Fruit fly (Drosophila melanogaster): ENCODE measurements around the gene loco.

The loco gene

DNA sequence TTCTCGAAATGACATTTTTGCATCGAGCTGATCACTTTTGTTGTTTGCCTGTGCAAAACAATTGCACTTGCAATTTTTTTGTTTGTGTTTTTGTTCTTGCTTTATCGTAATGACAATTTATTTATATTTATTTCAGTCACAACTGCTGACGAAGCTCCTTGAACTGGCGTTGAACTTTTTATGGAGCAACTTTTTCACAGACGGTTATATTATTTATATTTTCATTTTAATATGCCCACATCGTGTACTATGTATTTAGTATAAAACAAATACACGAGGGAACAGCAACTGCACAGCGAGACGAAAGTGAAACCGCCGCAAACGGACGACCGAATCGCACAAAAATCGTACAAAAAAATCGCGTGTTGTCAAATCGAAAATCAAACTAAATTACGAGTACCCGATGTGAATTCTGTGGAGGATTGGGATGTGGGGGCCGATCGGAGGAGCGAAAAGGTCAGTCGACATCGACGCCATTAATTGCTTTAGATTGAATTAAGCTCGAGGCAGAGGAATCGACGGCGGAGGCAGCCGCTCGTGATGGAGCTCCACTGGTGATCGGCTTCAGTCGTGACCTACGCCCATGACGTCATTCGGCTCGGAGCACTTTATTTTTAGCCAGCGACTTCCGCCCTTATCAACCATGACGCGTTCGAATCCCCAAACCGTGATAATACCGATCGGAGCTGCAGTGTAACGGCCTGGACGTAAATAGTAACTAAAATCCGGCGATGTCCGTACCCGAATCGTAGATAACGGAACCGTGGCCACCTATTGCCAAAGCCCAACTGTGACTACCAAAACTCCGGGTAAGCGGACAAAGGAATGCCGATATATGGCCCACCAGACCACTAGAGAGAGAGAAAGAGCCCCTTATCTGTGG is 3.3 kb downstream of the loco start:
- no peak for TF ChIP-seq ey (GFP tag; optimal IDR thresholded peaks at IDR 0.05)
- peak; percentile 65 for TF ChIP-seq OdsH (GFP tag; optimal IDR thresholded peaks at IDR 0.05)
- TF ChIP-seq CrebA (GFP tag; optimal IDR thresholded peaks at IDR 0.05; ENCODE audit: borderline replicate concordance) = peak; percentile 45
- TF ChIP-seq brk (GFP tag; optimal IDR thresholded peaks at IDR 0.05) = no peak
- TF ChIP-seq dsf (GFP tag; optimal IDR thresholded peaks at IDR 0.05; ENCODE audit: borderline replicate concordance) = no peak
- TF ChIP-seq Rel (GFP tag; optimal IDR thresholded peaks at IDR 0.05) = no peak
- peak; percentile 53 for TF ChIP-seq Rel (tag; optimal IDR thresholded peaks at IDR 0.05)
- peak; percentile 92 for TF ChIP-seq Hr83 (GFP tag; optimal IDR thresholded peaks at IDR 0.05; ENCODE audit: poor library complexity, severe bottlenecking)
- TF ChIP-seq tai (GFP tag; optimal IDR thresholded peaks at IDR 0.05) = no peak
- peak; percentile 14 for TF ChIP-seq HLH106 (tag; optimal IDR thresholded peaks at IDR 0.05)
- no peak for TF ChIP-seq woc (GFP tag; optimal IDR thresholded peaks at IDR 0.05)
- peak; percentile 29 for TF ChIP-seq Hnf4 (GFP tag; optimal IDR thresholded peaks at IDR 0.05)
- peak; percentile 50 for TF ChIP-seq fru (GFP tag; optimal IDR thresholded peaks at IDR 0.05)
- TF ChIP-seq rgr (GFP tag; optimal IDR thresholded peaks at IDR 0.05) = peak; percentile 70
- TF ChIP-seq pan (optimal IDR thresholded peaks at IDR 0.05) = no peak
- TF ChIP-seq CG9705 (GFP tag; optimal IDR thresholded peaks at IDR 0.05) = peak; percentile 13
- peak in 1 of 2 experiments; percentile 41 for TF ChIP-seq dl (GFP tag; optimal IDR thresholded peaks at IDR 0.05; ENCODE audit: insufficient read depth in 1 of 2, partially characterized antibody in 2 of 2)
- peak; percentile 41 for TF ChIP-seq Sp1 (GFP tag; optimal IDR thresholded peaks at IDR 0.05)
- peak in 1 of 2 experiments; percentile 54 for TF ChIP-seq foxo (GFP tag; optimal IDR thresholded peaks at IDR 0.05)
- TF ChIP-seq h (GFP tag; optimal IDR thresholded peaks at IDR 0.05) = peak; percentile 37
- no peak for TF ChIP-seq Vsx2 (GFP tag; optimal IDR thresholded peaks at IDR 0.05; ENCODE audit: partially characterized antibody)
- TF ChIP-seq psq (GFP tag; optimal IDR thresholded peaks at IDR 0.05) = peak; percentile 24
- peak; percentile 57 for TF ChIP-seq br (GFP tag; optimal IDR thresholded peaks at IDR 0.05)
- TF ChIP-seq CG32264 (GFP tag; optimal IDR thresholded peaks at IDR 0.05) = peak; percentile 19

DNA sequence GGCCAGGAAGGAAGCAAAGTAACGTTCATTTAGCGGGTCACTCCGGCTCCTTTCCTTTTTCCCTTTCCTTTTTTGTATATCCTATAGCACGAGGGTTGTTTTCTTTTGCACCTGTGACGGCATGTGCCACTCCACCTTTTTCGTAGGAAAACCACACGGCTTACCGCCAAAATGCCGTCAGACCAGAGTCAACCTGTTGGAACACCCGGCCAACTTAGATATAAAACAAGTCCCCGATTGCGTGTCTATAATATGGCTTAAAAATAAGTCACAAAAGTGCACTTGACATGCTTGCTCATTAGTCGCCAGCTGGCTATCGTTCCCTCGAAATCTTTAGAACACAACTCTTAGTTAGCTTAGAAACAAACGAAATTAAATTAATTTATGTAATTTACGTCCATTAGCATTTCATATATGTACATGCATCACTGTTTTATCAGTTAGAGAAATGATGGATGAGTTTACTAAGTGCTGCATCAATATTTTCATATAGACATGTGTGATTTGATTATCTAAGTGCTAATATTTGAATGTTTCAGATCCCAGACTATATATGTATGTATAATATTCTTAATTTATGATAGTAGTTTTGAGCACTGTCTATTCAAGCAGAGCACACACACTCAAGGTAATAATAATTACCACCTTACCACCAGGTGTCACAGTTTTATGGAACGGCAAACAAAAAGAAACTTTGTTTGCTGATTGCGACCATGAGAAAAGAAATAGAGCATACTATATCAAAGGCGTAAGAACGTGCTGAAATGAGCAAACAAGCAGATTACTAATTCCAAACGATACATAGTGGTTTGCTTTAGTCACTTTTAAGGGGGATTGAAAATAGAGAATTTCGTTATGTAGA is 4.4 kb downstream of the loco start:
- no peak for TF ChIP-seq Sp1 (GFP tag; optimal IDR thresholded peaks at IDR 0.05)
- no peak for TF ChIP-seq usp (GFP tag; optimal IDR thresholded peaks at IDR 0.05)
- no peak for TF ChIP-seq dl (GFP tag; optimal IDR thresholded peaks at IDR 0.05; ENCODE audit: insufficient read depth in 1 of 2, partially characterized antibody in 2 of 2)
- no peak for TF ChIP-seq Rel (GFP tag; optimal IDR thresholded peaks at IDR 0.05)
- TF ChIP-seq Rel (tag; optimal IDR thresholded peaks at IDR 0.05) = no peak
- TF ChIP-seq h (GFP tag; optimal IDR thresholded peaks at IDR 0.05) = no peak
- TF ChIP-seq rgr (GFP tag; optimal IDR thresholded peaks at IDR 0.05) = no peak
- no peak for TF ChIP-seq woc (GFP tag; optimal IDR thresholded peaks at IDR 0.05)
- TF ChIP-seq brk (GFP tag; optimal IDR thresholded peaks at IDR 0.05) = no peak
- TF ChIP-seq Myc (optimal IDR thresholded peaks at IDR 0.05) = no peak
- no peak for TF ChIP-seq psq (GFP tag; optimal IDR thresholded peaks at IDR 0.05)
- no peak for TF ChIP-seq GATAd (GFP tag; optimal IDR thresholded peaks at IDR 0.05)
- no peak for TF ChIP-seq Dfd (GFP tag; optimal IDR thresholded peaks at IDR 0.05)
- no peak for TF ChIP-seq dsf (GFP tag; optimal IDR thresholded peaks at IDR 0.05; ENCODE audit: borderline replicate concordance)
- TF ChIP-seq Mio (GFP tag; optimal IDR thresholded peaks at IDR 0.05) = no peak
- no peak for TF ChIP-seq sv (GFP tag; optimal IDR thresholded peaks at IDR 0.05)

- no peak for TF ChIP-seq Vsx2 (GFP tag; optimal IDR thresholded peaks at IDR 0.05; ENCODE audit: partially characterized antibody)
- peak; percentile 25 for TF ChIP-seq Myc (optimal IDR thresholded peaks at IDR 0.05)
- TF ChIP-seq sv (GFP tag; optimal IDR thresholded peaks at IDR 0.05) = no peak
- TF ChIP-seq ey (GFP tag; optimal IDR thresholded peaks at IDR 0.05) = no peak
- no peak for TF ChIP-seq fru (GFP tag; optimal IDR thresholded peaks at IDR 0.05)
Observed at dm6 chr3R:22632980-22633379, 6.2 kb downstream of the loco start.

dm6 chr3R:22632181-22632580 is 7.0 kb downstream of the loco start:
- TF ChIP-seq Myc (optimal IDR thresholded peaks at IDR 0.05) (peak; percentile 43), Rel (GFP tag; optimal IDR thresholded peaks at IDR 0.05) (no peak), Rel (tag; optimal IDR thresholded peaks at IDR 0.05) (peak; percentile 14), dl (GFP tag; optimal IDR thresholded peaks at IDR 0.05; ENCODE audit: insufficient read depth in 1 of 2, partially characterized antibody in 2 of 2) (no peak)

All from whole organism, wandering third instar larva.